Worm (Caenorhabditis elegans) whole organism, L4 larva: ENCODE results near the gene C15C8.5.

Experiments used
- F10B5.3 ChIP-seq: sonication (generic microtip); optimal IDR thresholded peaks from 2 replicates; lab custom pipeline; 2016; ENCODE audit warnings: mild to moderate bottlenecking, missing genetic modification characterization, missing compliant biosample characterization
- F49E8.2 ChIP-seq: sonication (generic microtip); optimal IDR thresholded peaks from 2 replicates; lab custom pipeline; 2016; ENCODE audit warnings: missing compliant biosample characterization, mild to moderate bottlenecking, missing genetic modification characterization, borderline replicate concordance
- T20F7.1 ChIP-seq: fragments of 200-800 bp; sonication (Bioruptor generic); optimal IDR thresholded peaks from 2 replicates; lab custom pipeline; 2018; ENCODE audit warnings: mild to moderate bottlenecking, missing genetic modification characterization, missing compliant biosample characterization
- T26A8.4 ChIP-seq: fragments of 200-800 bp; sonication (Bioruptor generic); IDR thresholded peaks from 2 replicates; pipeline ENCODE4 v1.3.6; 2022; ENCODE audit warnings: missing genetic modification characterization, missing compliant biosample characterization
- Y48G9A.11 ChIP-seq: fragments of 200-800 bp; sonication (Bioruptor generic); IDR thresholded peaks from 2 replicates; pipeline ENCODE4 v1.3.6; 2022; ENCODE audit warnings: missing genetic modification reagents, missing genetic modification characterization, missing compliant biosample characterization
- Y75B8A.6 ChIP-seq: fragments of 200-800 bp; sonication (Bioruptor generic); IDR thresholded peaks from 2 replicates; pipeline ENCODE4 v1.3.6; 2022; ENCODE audit warnings: missing genetic modification reagents, missing genetic modification characterization, missing compliant biosample characterization
- aha-1 ChIP-seq: fragments of 150-350 bp; peaks from one replicate; lab custom pipeline; 2014; ENCODE audit warnings: missing biosample characterization, missing genetic modification characterization
- ceh-20 ChIP-seq: fragments of 200-800 bp; sonication (Bioruptor generic); IDR thresholded peaks from 2 replicates; pipeline ENCODE4 v1.3.6; 2022; ENCODE audit warnings: missing genetic modification reagents, missing genetic modification characterization, missing compliant biosample characterization
- ceh-28 ChIP-seq: fragments of 150-350 bp; optimal IDR thresholded peaks from 2 replicates; lab custom pipeline; 2014; ENCODE audit warnings: missing biosample characterization, missing genetic modification reagents, missing genetic modification characterization
- ces-1 ChIP-seq: fragments of 150-350 bp; sonication (generic microtip); optimal IDR thresholded peaks from 4 replicates; lab custom pipeline; 2014; ENCODE audit warnings: missing biosample characterization, missing genetic modification reagents, missing genetic modification characterization
- cey-2 ChIP-seq: sonication (generic microtip); optimal IDR thresholded peaks from 3 replicates; lab custom pipeline; 2017; ENCODE audit warnings: missing genetic modification characterization, mild to moderate bottlenecking, missing compliant biosample characterization, antibody characterized with exemption, borderline replicate concordance; ENCODE audit not compliant: insufficient read depth
- ctbp-1 ChIP-seq: fragments of 200-800 bp; sonication (Bioruptor generic); IDR thresholded peaks from 2 replicates; pipeline ENCODE4 v1.3.6; 2022; ENCODE audit warnings: missing genetic modification reagents, missing genetic modification characterization, missing compliant biosample characterization
- daf-12 ChIP-seq: fragments of 150-350 bp; optimal IDR thresholded peaks from 2 replicates; lab custom pipeline; 2014; ENCODE audit warnings: missing biosample characterization, missing genetic modification reagents, missing genetic modification characterization
- daf-19 ChIP-seq: fragments of 200-800 bp; sonication (Bioruptor generic); conservative IDR thresholded peaks from 2 replicates; pipeline ENCODE4 v1.3.6; 2022; ENCODE audit warnings: missing genetic modification characterization, missing compliant biosample characterization
- dmd-6 ChIP-seq: fragments of 200-800 bp; sonication (Bioruptor generic); IDR thresholded peaks from 2 replicates; pipeline ENCODE4 v1.3.6; 2022; ENCODE audit warnings: missing genetic modification reagents, missing genetic modification characterization, missing compliant biosample characterization
- dmd-9 ChIP-seq: fragments of 200-800 bp; sonication (Bioruptor generic); IDR thresholded peaks from 2 replicates; pipeline ENCODE4 v1.3.6; 2022; ENCODE audit warnings: missing genetic modification reagents, missing genetic modification characterization, missing compliant biosample characterization
- egl-43 ChIP-seq: fragments of 200-800 bp; sonication (Bioruptor generic); IDR thresholded peaks from 2 replicates; pipeline ENCODE4 v1.3.6; 2022; ENCODE audit warnings: missing genetic modification reagents, missing genetic modification characterization, missing compliant biosample characterization
- hlh-11 ChIP-seq: fragments of 200-800 bp; sonication (Bioruptor generic); optimal IDR thresholded peaks from 2 replicates; lab custom pipeline; 2018; ENCODE audit warnings: mild to moderate bottlenecking, missing genetic modification characterization, missing compliant biosample characterization
- hlh-30 ChIP-seq: sonication (generic microtip); optimal IDR thresholded peaks from 2 replicates; lab custom pipeline; 2017; ENCODE audit warnings: antibody characterized with exemption, mild to moderate bottlenecking, missing genetic modification characterization, missing compliant biosample characterization; ENCODE audit not compliant: insufficient read depth
- hmg-1.1 ChIP-seq: fragments of 200-800 bp; sonication (Bioruptor generic); IDR thresholded peaks from 2 replicates; pipeline ENCODE4 v1.3.6; 2022; ENCODE audit warnings: missing genetic modification reagents, missing genetic modification characterization, missing compliant biosample characterization
- lim-7 ChIP-seq: fragments of 200-800 bp; sonication (Bioruptor generic); IDR thresholded peaks from 2 replicates; pipeline ENCODE4 v1.3.6; 2022; ENCODE audit warnings: missing genetic modification characterization, missing compliant biosample characterization
- lin-1 ChIP-seq: fragments of 200-800 bp; sonication (Bioruptor generic); IDR thresholded peaks from 2 replicates; pipeline ENCODE4 v1.3.6; 2022; ENCODE audit warnings: missing genetic modification reagents, missing genetic modification characterization, missing compliant biosample characterization
- lin-15B ChIP-seq: fragments of 150-350 bp; sonication (generic microtip); optimal IDR thresholded peaks from 3 replicates; lab custom pipeline; 2014; ENCODE audit warnings: missing biosample characterization, missing genetic modification characterization
- lin-29 ChIP-seq: fragments of 200-800 bp; sonication (Bioruptor generic); IDR thresholded peaks from 2 replicates; pipeline ENCODE4 v1.3.6; 2022; ENCODE audit warnings: missing genetic modification reagents, missing genetic modification characterization, missing compliant biosample characterization
- lin-38 ChIP-seq: fragments of 200-800 bp; sonication (Bioruptor generic); IDR thresholded peaks from 2 replicates; pipeline ENCODE4 v1.3.6; 2022; ENCODE audit warnings: missing genetic modification reagents, missing genetic modification characterization, missing compliant biosample characterization
- madf-9 ChIP-seq: fragments of 200-800 bp; sonication (Bioruptor generic); conservative IDR thresholded peaks from 2 replicates; pipeline ENCODE4 v1.3.6; 2022; ENCODE audit warnings: missing genetic modification reagents, missing genetic modification characterization, missing compliant biosample characterization
- mdl-1 ChIP-seq, 2 experiments: fragments of 150-350 bp in 1 of 2; sonication (generic microtip) in 1 of 2; optimal IDR thresholded peaks; 2 replicates each; lab custom pipeline; 2014 to 2017; ENCODE audit warnings: missing biosample characterization in 2 of 2, missing genetic modification characterization in 2 of 2
- mep-1 ChIP-seq: fragments of 150-350 bp; sonication (generic microtip); optimal IDR thresholded peaks from 3 replicates; lab custom pipeline; 2014; ENCODE audit warnings: missing biosample characterization, missing genetic modification characterization
- mxl-2 ChIP-seq: fragments of 200-800 bp; sonication (Bioruptor generic); conservative IDR thresholded peaks from 2 replicates; pipeline ENCODE4 v1.3.6; 2022; ENCODE audit warnings: missing genetic modification reagents, missing genetic modification characterization, missing compliant biosample characterization
- mxl-3 ChIP-seq: fragments of 200-800 bp; sonication (Bioruptor generic); optimal IDR thresholded peaks from 2 replicates; lab custom pipeline; 2018; ENCODE audit warnings: mild to moderate bottlenecking, missing genetic modification characterization, missing compliant biosample characterization
- nhr-11 ChIP-seq: fragments of 150-350 bp; optimal IDR thresholded peaks from 2 replicates; lab custom pipeline; 2014; ENCODE audit warnings: missing biosample characterization, missing genetic modification characterization
- nhr-25 ChIP-seq: sonication (generic microtip); optimal IDR thresholded peaks from 2 replicates; lab custom pipeline; 2017; ENCODE audit warnings: missing genetic modification characterization, mild to moderate bottlenecking, missing compliant biosample characterization, antibody characterized with exemption, moderate library complexity, borderline replicate concordance; ENCODE audit not compliant: insufficient read depth
- nhr-41 ChIP-seq: fragments of 200-800 bp; sonication (Bioruptor generic); IDR thresholded peaks from 2 replicates; pipeline ENCODE4 v1.3.6; 2022; ENCODE audit warnings: missing genetic modification reagents, missing genetic modification characterization, missing compliant biosample characterization
- nhr-42 ChIP-seq: fragments of 200-800 bp; sonication (Bioruptor generic); IDR thresholded peaks from 2 replicates; pipeline ENCODE4 v1.3.6; 2022; ENCODE audit warnings: missing genetic modification characterization, missing compliant biosample characterization
- nhr-48 ChIP-seq: sonication (generic microtip); optimal IDR thresholded peaks from 2 replicates; lab custom pipeline; 2016; ENCODE audit warnings: mild to moderate bottlenecking, missing genetic modification characterization, missing compliant biosample characterization
- nhr-6 ChIP-seq: fragments of 150-350 bp; optimal IDR thresholded peaks from 2 replicates; lab custom pipeline; 2014; ENCODE audit warnings: missing biosample characterization, missing genetic modification characterization
- nhr-77 ChIP-seq: fragments of 150-350 bp; optimal IDR thresholded peaks from 2 replicates; lab custom pipeline; 2014; ENCODE audit warnings: missing biosample characterization, missing genetic modification characterization
- php-3 ChIP-seq: fragments of 200-800 bp; sonication (Bioruptor generic); IDR thresholded peaks from 2 replicates; pipeline ENCODE4 v1.3.6; 2022; ENCODE audit warnings: missing genetic modification reagents, missing genetic modification characterization, missing compliant biosample characterization
- pqm-1 ChIP-seq: sonication (generic microtip); optimal IDR thresholded peaks from 2 replicates; lab custom pipeline; 2017; ENCODE audit warnings: missing biosample characterization, missing genetic modification characterization
- set-16 ChIP-seq: fragments of 200-800 bp; sonication (Bioruptor generic); IDR thresholded peaks from 2 replicates; pipeline ENCODE4 v1.3.6; 2022; ENCODE audit warnings: missing genetic modification reagents, missing genetic modification characterization, missing compliant biosample characterization
- skn-1 ChIP-seq: fragments of 150-350 bp; optimal IDR thresholded peaks from 2 replicates; lab custom pipeline; 2014; ENCODE audit warnings: missing biosample characterization, missing genetic modification characterization
- snpc-1.2 ChIP-seq: fragments of 200-800 bp; sonication (Bioruptor generic); IDR thresholded peaks from 2 replicates; pipeline ENCODE4 v1.3.6; 2022; ENCODE audit warnings: missing genetic modification reagents, missing genetic modification characterization, missing compliant biosample characterization
- tra-1 ChIP-seq: fragments of 200-800 bp; sonication (Bioruptor generic); IDR thresholded peaks from 2 replicates; pipeline ENCODE4 v1.3.6; 2022; ENCODE audit warnings: missing genetic modification reagents, missing genetic modification characterization, missing compliant biosample characterization
- vab-7 ChIP-seq: fragments of 200-800 bp; sonication (Bioruptor generic); IDR thresholded peaks from 2 replicates; pipeline ENCODE4 v1.3.6; 2022; ENCODE audit warnings: missing genetic modification reagents, missing genetic modification characterization, missing compliant biosample characterization
- zfp-2 ChIP-seq: sonication (generic microtip); optimal IDR thresholded peaks from 2 replicates; lab custom pipeline; 2016; ENCODE audit warnings: mild to moderate bottlenecking, missing genetic modification characterization, missing compliant biosample characterization
- zfp-3 ChIP-seq: fragments of 200-800 bp; sonication (Bioruptor generic); conservative IDR thresholded peaks from 2 replicates; pipeline ENCODE4 v1.3.6; 2022; ENCODE audit warnings: missing genetic modification reagents, missing genetic modification characterization, missing compliant biosample characterization

The C15C8.5 gene

ce11 chrV:12725893-12726292 lies 21.9 kb upstream of the C15C8.5 start, which contains the start of gene R11D1.12:
Gene R11D1.12 (minus strand): TSS chrV:12725993.
- TF ChIP-seq dmd-6 (GFP tag; lab: Robert Waterston, UW) = no peak
- TF ChIP-seq hlh-11 = no peak
- no peak for TF ChIP-seq pqm-1 (tag; lab: Kevin White, UChicago)
- TF ChIP-seq vab-7 (GFP tag; lab: Robert Waterston, UW) = no peak
- no peak for TF ChIP-seq Y75B8A.6
- TF ChIP-seq ctbp-1 (GFP tag; lab: Robert Waterston, UW) = no peak
- TF ChIP-seq hlh-30 (tag; lab: Kevin White, UChicago) = no peak
- no peak for TF ChIP-seq hmg-1.1 (GFP tag; lab: Robert Waterston, UW)
- TF ChIP-seq lin-38 (GFP tag; lab: Robert Waterston, UW) = no peak
- TF ChIP-seq ceh-20 (GFP tag; lab: Robert Waterston, UW) = no peak
- no peak for TF ChIP-seq tra-1
- TF ChIP-seq F10B5.3 (tag; lab: Kevin White, UChicago) = no peak
- TF ChIP-seq mxl-2 = no peak
- no peak for TF ChIP-seq dmd-9 (GFP tag; lab: Robert Waterston, UW)
- no peak for TF ChIP-seq nhr-41
- no peak for TF ChIP-seq nhr-48
- no peak for TF ChIP-seq lim-7 (GFP tag; lab: Robert Waterston, UW)

ce11 chrV:12727104-12727637 lies 20.6 kb upstream of the C15C8.5 start, which contains the start of gene R11D1.13:
Gene R11D1.13 (plus strand): TSS chrV:12727154.
- TF ChIP-seq Y48G9A.11 (GFP tag; lab: Robert Waterston, UW) = peak; percentile 31; the same call in 1 of the 2 replicates
- TF ChIP-seq egl-43 = no peak
- no peak for TF ChIP-seq cey-2 (tag; lab: Kevin White, UChicago)
- TF ChIP-seq zfp-3 (GFP tag; lab: Robert Waterston, UW) = no peak
- peak; percentile 36; the same call in 1 of the 2 replicates for TF ChIP-seq lin-38 (GFP tag; lab: Robert Waterston, UW)
- TF ChIP-seq ces-1 = no peak
- no peak for TF ChIP-seq ceh-28 (tag; lab: Kevin White, UChicago)
- no peak for TF ChIP-seq php-3 (GFP tag; lab: Robert Waterston, UW)
- no peak for TF ChIP-seq zfp-2 (tag; lab: Kevin White, UChicago)
- no peak for TF ChIP-seq snpc-1.2
- TF ChIP-seq aha-1 = no peak
- TF ChIP-seq daf-19 = 0 out of 2 replicates have a peak, but pooled peaks have one; percentile 46
- TF ChIP-seq F49E8.2 = no peak
- no peak for TF ChIP-seq set-16 (GFP tag; lab: Robert Waterston, UW)
- TF ChIP-seq daf-12 (tag; lab: Kevin White, UChicago) = no peak
- TF ChIP-seq mxl-2 = no peak
- no peak for TF ChIP-seq mep-1 (tag; lab: Kevin White, UChicago)
- no peak for TF ChIP-seq mxl-3 (GFP tag; lab: Kevin White, UChicago)

- peak; percentile 35 for TF ChIP-seq nhr-25
- TF ChIP-seq vab-7 (GFP tag; lab: Robert Waterston, UW) = 0 out of 2 replicates have a peak, but pooled peaks have one; percentile 6
- TF ChIP-seq pqm-1 (tag; lab: Kevin White, UChicago) = peak; percentile 42
- peak; percentile 99 for TF ChIP-seq Y48G9A.11 (GFP tag; lab: Robert Waterston, UW)
- TF ChIP-seq madf-9 = 0 out of 2 replicates have a peak, but pooled peaks have one; percentile 26
- TF ChIP-seq nhr-77 = peak; percentile 96
- 0 out of 2 replicates have a peak, but pooled peaks have one; percentile 57 for TF ChIP-seq nhr-42 (GFP tag; lab: Robert Waterston, UW)
- no peak for TF ChIP-seq lin-29 (GFP tag; lab: Robert Waterston, UW)
- TF ChIP-seq zfp-3 (GFP tag; lab: Robert Waterston, UW) = no peak
- TF ChIP-seq T20F7.1 (GFP tag; lab: Kevin White, UChicago) = peak; percentile 99
- TF ChIP-seq lin-1 (GFP tag; lab: Robert Waterston, UW) = no peak
- peak; percentile 86 for TF ChIP-seq lin-15B (tag; lab: Kevin White, UChicago)
- TF ChIP-seq nhr-11 (tag; lab: Kevin White, UChicago) = peak; percentile 88
- TF ChIP-seq dmd-6 (GFP tag; lab: Robert Waterston, UW) = peak; percentile 67
- peak; percentile 46 for TF ChIP-seq aha-1
- 0 out of 2 replicates have a peak, but pooled peaks have one; percentile 43 for TF ChIP-seq T26A8.4 (GFP tag; lab: Robert Waterston, UW)
- TF ChIP-seq ceh-20 (GFP tag; lab: Robert Waterston, UW) = no peak
- TF ChIP-seq mdl-1 (tag; optimal IDR thresholded peaks at IDR 0.05; lab: Kevin White, UChicago) = peak in 1 of 2 experiments; percentile 20
- TF ChIP-seq nhr-6 (tag; lab: Kevin White, UChicago) = peak; percentile 98
- TF ChIP-seq skn-1 (tag; lab: Kevin White, UChicago) = no peak
These were observed 19.6 kb upstream of the C15C8.5 start, which contains the start of the genes rpl-28 and mrpl-49 for ce11 chrV:12728062-12728665. Gene rpl-28 (minus strand): TSS chrV:12728112. Gene mrpl-49 (plus strand): TSS chrV:12728631.
